1 fruit fly cellular context compared by ENCODE assay signal in genomic region chr3R:26566816-26567215, dm6.
TF ChIP-seq lines count a peak whose summit lies in the region.

No protein-coding gene starts in this region.

TF ChIP-seq in whole organism, embryonic, 481 proteins besides CTCF, POLR2A, EP300 and RAD21 (continued from another document and continues in another):
- TF ChIP-seq CG11695 (GFP tag; IDR thresholded peaks at IDR 0.05; lab: Robert Waterston, UW), result peak; percentile 49; the same call in 2 of the 3 replicates
- no peak for TF ChIP-seq sim (GFP tag; IDR thresholded peaks at IDR 0.05; lab: Robert Waterston, UW)
- TF ChIP-seq CG10543 (GFP tag; optimal IDR thresholded peaks at IDR 0.05; lab: Kevin White, UChicago), result no peak
- no peak for TF ChIP-seq CG4820 (GFP tag; optimal IDR thresholded peaks at IDR 0.05; lab: Kevin White, UChicago)
- TF ChIP-seq corto (GFP tag; optimal IDR thresholded peaks at IDR 0.05; lab: Kevin White, UChicago), result no peak
- no peak for TF ChIP-seq CG4360 (GFP tag; IDR thresholded peaks at IDR 0.05; lab: Robert Waterston, UW)
- no peak for TF ChIP-seq croc (GFP tag; conservative IDR thresholded peaks at IDR 0.05; lab: Robert Waterston, UW)
- TF ChIP-seq cg (GFP tag; optimal IDR thresholded peaks at IDR 0.05; lab: Kevin White, UChicago), result no peak
- TF ChIP-seq Hmr (GFP tag; optimal IDR thresholded peaks at IDR 0.05; lab: Kevin White, UChicago), result peak; percentile 75
- TF ChIP-seq Pdp1 (GFP tag; optimal IDR thresholded peaks at IDR 0.05; lab: Kevin White, UChicago), result peak; percentile 6 to 15
- TF ChIP-seq pnt (GFP tag; optimal IDR thresholded peaks at IDR 0.05; lab: Kevin White, UChicago), result no peak
- no peak for TF ChIP-seq CG6765 (GFP tag; optimal IDR thresholded peaks at IDR 0.05; lab: Kevin White, UChicago)
- no peak for TF ChIP-seq fd3F (GFP tag; optimal IDR thresholded peaks at IDR 0.05; lab: Kevin White, UChicago)
- no peak for TF ChIP-seq CG1792 (GFP tag; optimal IDR thresholded peaks at IDR 0.05; lab: Kevin White, UChicago)
- TF ChIP-seq Max (GFP tag; optimal IDR thresholded peaks at IDR 0.05; lab: Kevin White, UChicago), result no peak
- no peak for TF ChIP-seq CG17361 (GFP tag; IDR thresholded peaks at IDR 0.05; lab: Robert Waterston, UW)
- peak; percentile 28; the same call in 1 of the 2 replicates for TF ChIP-seq lmd (GFP tag; IDR thresholded peaks at IDR 0.05; lab: Robert Waterston, UW)
- TF ChIP-seq BtbVII (GFP tag; optimal IDR thresholded peaks at IDR 0.05; lab: Kevin White, UChicago), result no peak
- no peak for TF ChIP-seq slou (GFP tag; optimal IDR thresholded peaks at IDR 0.05; lab: Kevin White, UChicago)
- peak; percentile 100 for TF ChIP-seq sd (tag; optimal IDR thresholded peaks at IDR 0.05; lab: Kevin White, UChicago)
- peak; percentile 58 for TF ChIP-seq CG3163 (GFP tag; optimal IDR thresholded peaks at IDR 0.05; lab: Kevin White, UChicago)
- no peak for TF ChIP-seq pfk (GFP tag; optimal IDR thresholded peaks at IDR 0.05; lab: Kevin White, UChicago)
- TF ChIP-seq CG15011 (GFP tag; optimal IDR thresholded peaks at IDR 0.05; lab: Kevin White, UChicago), result no peak
- no peak for TF ChIP-seq Hr3 (GFP tag; optimal IDR thresholded peaks at IDR 0.05; lab: Kevin White, UChicago)
- no peak for TF ChIP-seq Fer2 (tag; optimal IDR thresholded peaks at IDR 0.05; lab: Kevin White, UChicago)
- TF ChIP-seq cad (GFP tag; optimal IDR thresholded peaks at IDR 0.05; lab: Kevin White, UChicago), result no peak
- no peak for TF ChIP-seq nerfin-1 (tag; optimal IDR thresholded peaks at IDR 0.05; lab: Kevin White, UChicago)
- no peak for TF ChIP-seq CG9437 (GFP tag; optimal IDR thresholded peaks at IDR 0.05; lab: Kevin White, UChicago)
- TF ChIP-seq phol (tag; optimal IDR thresholded peaks at IDR 0.05; lab: Kevin White, UChicago), result peak; percentile 18
- TF ChIP-seq kni (GFP tag; optimal IDR thresholded peaks at IDR 0.05; lab: Kevin White, UChicago), result no peak
- no peak for TF ChIP-seq so (GFP tag; IDR thresholded peaks at IDR 0.05; lab: Robert Waterston, UW)
- TF ChIP-seq CG2202 (tag; optimal IDR thresholded peaks at IDR 0.05; lab: Kevin White, UChicago), result no peak
- TF ChIP-seq CG8089 (GFP tag; optimal IDR thresholded peaks at IDR 0.05; lab: Kevin White, UChicago), result peak; percentile 19
- no peak for TF ChIP-seq esg (GFP tag; conservative IDR thresholded peaks at IDR 0.05; lab: Robert Waterston, UW)
- peak; percentile 52 for TF ChIP-seq Dek (tag; optimal IDR thresholded peaks at IDR 0.05; lab: Kevin White, UChicago)
- TF ChIP-seq Dbx (GFP tag; IDR thresholded peaks at IDR 0.05; lab: Robert Waterston, UW), result peak; percentile 60; the same call in 1 of the 3 replicates
- peak; percentile 36 for TF ChIP-seq shn (GFP tag; optimal IDR thresholded peaks at IDR 0.05; lab: Kevin White, UChicago)
- peak; percentile 55; the same call in 1 of the 4 replicates for TF ChIP-seq Gug (GFP tag; IDR thresholded peaks at IDR 0.05; lab: Robert Waterston, UW)
- TF ChIP-seq pita (GFP tag; optimal IDR thresholded peaks at IDR 0.05; lab: Kevin White, UChicago), result peak; percentile 96
- no peak for TF ChIP-seq MTF-1 (GFP tag; optimal IDR thresholded peaks at IDR 0.05; lab: Kevin White, UChicago; ENCODE audit: borderline replicate concordance)
- no peak for TF ChIP-seq Elba2 (GFP tag; optimal IDR thresholded peaks at IDR 0.05; lab: Kevin White, UChicago)
- TF ChIP-seq CG17568 (GFP tag; optimal IDR thresholded peaks at IDR 0.05; lab: Kevin White, UChicago), result no peak
- TF ChIP-seq CG12769 (tag; optimal IDR thresholded peaks at IDR 0.05; lab: Kevin White, UChicago), result peak; percentile 63
- no peak for TF ChIP-seq hb (GFP tag; IDR thresholded peaks at IDR 0.05; lab: Robert Waterston, UW; ENCODE audit: partially characterized antibody)
- no peak for TF ChIP-seq cwo (GFP tag; optimal IDR thresholded peaks at IDR 0.05; lab: Kevin White, UChicago)
- peak; percentile 0 for TF ChIP-seq CG15269 (tag; optimal IDR thresholded peaks at IDR 0.05; lab: Kevin White, UChicago)
- no peak for TF ChIP-seq danr (GFP tag; IDR thresholded peaks at IDR 0.05; lab: Robert Waterston, UW)
- TF ChIP-seq CG3726 (GFP tag; IDR thresholded peaks at IDR 0.05; lab: Robert Waterston, UW), result peak; percentile 56; the same call in 1 of the 3 replicates
- TF ChIP-seq CG5953 (GFP tag; IDR thresholded peaks at IDR 0.05; lab: Robert Waterston, UW), result peak; percentile 35; the same call in 1 of the 2 replicates
- TF ChIP-seq NC2α (GFP tag; optimal IDR thresholded peaks at IDR 0.05; lab: Kevin White, UChicago), result no peak
- peak; percentile 31 for TF ChIP-seq kay (GFP tag; optimal IDR thresholded peaks at IDR 0.05; lab: Kevin White, UChicago)
- peak; percentile 12 for TF ChIP-seq mam (GFP tag; optimal IDR thresholded peaks at IDR 0.05; lab: Kevin White, UChicago)
- no peak for TF ChIP-seq ham (GFP tag; IDR thresholded peaks at IDR 0.05; lab: Robert Waterston, UW)
- peak; percentile 17 for TF ChIP-seq ash1 (GFP tag; optimal IDR thresholded peaks at IDR 0.05; lab: Kevin White, UChicago)
- no peak for TF ChIP-seq E2f2 (GFP tag; IDR thresholded peaks at IDR 0.05; lab: Robert Waterston, UW)
- no peak for TF ChIP-seq sna (GFP tag; IDR thresholded peaks at IDR 0.05; lab: Robert Waterston, UW; ENCODE audit: partially characterized antibody)
- TF ChIP-seq CG2116 (GFP tag; optimal IDR thresholded peaks at IDR 0.05; lab: Kevin White, UChicago), result peak; percentile 37
- TF ChIP-seq Optix (GFP tag; IDR thresholded peaks at IDR 0.05; lab: Robert Waterston, UW), result no peak
- TF ChIP-seq CG9727 (GFP tag; optimal IDR thresholded peaks at IDR 0.05; lab: Kevin White, UChicago), result no peak
- TF ChIP-seq Nf-YC (tag; optimal IDR thresholded peaks at IDR 0.05; lab: Kevin White, UChicago), result no peak
- peak; percentile 52 for TF ChIP-seq NFAT (GFP tag; IDR thresholded peaks at IDR 0.05; lab: Robert Waterston, UW)
- TF ChIP-seq Asciz (GFP tag; optimal IDR thresholded peaks at IDR 0.05; lab: Kevin White, UChicago), result no peak
- no peak for TF ChIP-seq CG7786 (GFP tag; optimal IDR thresholded peaks at IDR 0.05; lab: Kevin White, UChicago)
- no peak for TF ChIP-seq org-1 (GFP tag; optimal IDR thresholded peaks at IDR 0.05; lab: Kevin White, UChicago)
- TF ChIP-seq CG2712 (tag; optimal IDR thresholded peaks at IDR 0.05; lab: Kevin White, UChicago), result peak; percentile 36
- no peak for TF ChIP-seq fd102C (GFP tag; optimal IDR thresholded peaks at IDR 0.05; lab: Kevin White, UChicago)
- TF ChIP-seq klu (GFP tag; IDR thresholded peaks at IDR 0.05; lab: Robert Waterston, UW), result peak; percentile 70
- no peak for TF ChIP-seq CG10431 (GFP tag; optimal IDR thresholded peaks at IDR 0.05; lab: Kevin White, UChicago)
- TF ChIP-seq Hey (tag; optimal IDR thresholded peaks at IDR 0.05; lab: Kevin White, UChicago), result no peak
- TF ChIP-seq CG8281 (tag; optimal IDR thresholded peaks at IDR 0.05; lab: Kevin White, UChicago), result no peak
- TF ChIP-seq CG2678 (tag; optimal IDR thresholded peaks at IDR 0.05; lab: Kevin White, UChicago), result peak; percentile 22
- TF ChIP-seq Lhr (GFP tag; optimal IDR thresholded peaks at IDR 0.05; lab: Kevin White, UChicago), result peak; percentile 58
- no peak for TF ChIP-seq Nf-YA (GFP tag; IDR thresholded peaks at IDR 0.05; lab: Robert Waterston, UW)
- TF ChIP-seq CG31365 (tag; optimal IDR thresholded peaks at IDR 0.05; lab: Kevin White, UChicago), result peak; percentile 32
- TF ChIP-seq CG7745 (tag; optimal IDR thresholded peaks at IDR 0.05; lab: Kevin White, UChicago), result no peak
- 0 out of 2 replicates have a peak, but pooled peaks have one; percentile 30 for TF ChIP-seq unc-4 (GFP tag; IDR thresholded peaks at IDR 0.05; lab: Robert Waterston, UW; ENCODE audit: partially characterized antibody)
- no peak for TF ChIP-seq emc (GFP tag; optimal IDR thresholded peaks at IDR 0.05; lab: Kevin White, UChicago)
- TF ChIP-seq gfzf (GFP tag; optimal IDR thresholded peaks at IDR 0.05; lab: Kevin White, UChicago), result peak; percentile 52
- peak; percentile 82 for TF ChIP-seq Ets65A (GFP tag; lab: Kevin White, UChicago)
- no peak for TF ChIP-seq Mes4 (GFP tag; optimal IDR thresholded peaks at IDR 0.05; lab: Kevin White, UChicago)
- TF ChIP-seq Vsx1 (GFP tag; optimal IDR thresholded peaks at IDR 0.05; lab: Kevin White, UChicago), result no peak
- TF ChIP-seq zfh2 (GFP tag; optimal IDR thresholded peaks at IDR 0.05; lab: Kevin White, UChicago), result no peak
- no peak for TF ChIP-seq Ssrp (tag; optimal IDR thresholded peaks at IDR 0.05; lab: Kevin White, UChicago)
- no peak for TF ChIP-seq btn (GFP tag; optimal IDR thresholded peaks at IDR 0.05; lab: Kevin White, UChicago)
- peak; percentile 82 for TF ChIP-seq CG42726 (GFP tag; IDR thresholded peaks at IDR 0.05; lab: Robert Waterston, UW; ENCODE audit: partially characterized antibody)
- peak; percentile 65 for TF ChIP-seq CG8290 (GFP tag; optimal IDR thresholded peaks at IDR 0.05; lab: Kevin White, UChicago)
- peak in 1 of 2 experiments; percentile 85 for TF ChIP-seq CG8290 (tag; optimal IDR thresholded peaks at IDR 0.05; lab: Kevin White, UChicago)
- no peak for TF ChIP-seq odd (GFP tag; optimal IDR thresholded peaks at IDR 0.05; lab: Kevin White, UChicago)
- TF ChIP-seq CG9797 (GFP tag; optimal IDR thresholded peaks at IDR 0.05; lab: Kevin White, UChicago), result no peak
- TF ChIP-seq Poxn (GFP tag; IDR thresholded peaks at IDR 0.05; lab: Robert Waterston, UW), result no peak
- TF ChIP-seq CG32767 (GFP tag; IDR thresholded peaks at IDR 0.05; lab: Robert Waterston, UW), result no peak
- no peak for TF ChIP-seq PHDP (tag; optimal IDR thresholded peaks at IDR 0.05; lab: Kevin White, UChicago)
- peak; percentile 11 for TF ChIP-seq abd-A (tag; optimal IDR thresholded peaks at IDR 0.05; lab: Kevin White, UChicago)
- TF ChIP-seq Dref (GFP tag; IDR thresholded peaks at IDR 0.05; lab: Robert Waterston, UW), result 0 out of 2 replicates have a peak, but pooled peaks have one; percentile 33
- TF ChIP-seq CG10209 (GFP tag; optimal IDR thresholded peaks at IDR 0.05; lab: Kevin White, UChicago), result peak; percentile 9
- TF ChIP-seq E2f1 (GFP tag; IDR thresholded peaks at IDR 0.05; lab: Robert Waterston, UW), result no peak
- no peak for TF ChIP-seq gcm (GFP tag; optimal IDR thresholded peaks at IDR 0.05; lab: Kevin White, UChicago)
- TF ChIP-seq CG14050 (GFP tag; IDR thresholded peaks at IDR 0.05; lab: Robert Waterston, UW), result 0 out of 3 replicates have a peak, but pooled peaks have one; percentile 19
- no peak for TF ChIP-seq ase (GFP tag; IDR thresholded peaks at IDR 0.05; lab: Robert Waterston, UW)
- TF ChIP-seq ATbp (GFP tag; optimal IDR thresholded peaks at IDR 0.05; lab: Kevin White, UChicago), result no peak
- no peak for TF ChIP-seq ab (GFP tag; optimal IDR thresholded peaks at IDR 0.05; lab: Kevin White, UChicago)
- peak; percentile 31 for TF ChIP-seq Fer3 (tag; optimal IDR thresholded peaks at IDR 0.05; lab: Kevin White, UChicago)
- TF ChIP-seq Myb (GFP tag; optimal IDR thresholded peaks at IDR 0.05; lab: Kevin White, UChicago), result peak; percentile 33
- TF ChIP-seq CG17385 (GFP tag; optimal IDR thresholded peaks at IDR 0.05; lab: Kevin White, UChicago), result no peak
- TF ChIP-seq Atf3 (GFP tag; optimal IDR thresholded peaks at IDR 0.05; lab: Kevin White, UChicago), result no peak
- no peak for TF ChIP-seq CG34224 (GFP tag; IDR thresholded peaks at IDR 0.05; lab: Robert Waterston, UW; ENCODE audit: partially characterized antibody)
- TF ChIP-seq CG10274 (GFP tag; optimal IDR thresholded peaks at IDR 0.05; lab: Kevin White, UChicago), result no peak
- TF ChIP-seq sima (GFP tag; optimal IDR thresholded peaks at IDR 0.05; lab: Kevin White, UChicago), result no peak
- TF ChIP-seq CG18619 (GFP tag; optimal IDR thresholded peaks at IDR 0.05; lab: Kevin White, UChicago), result no peak
- no peak for TF ChIP-seq CG3065 (GFP tag; optimal IDR thresholded peaks at IDR 0.05; lab: Kevin White, UChicago)
- TF ChIP-seq CG9876 (GFP tag; optimal IDR thresholded peaks at IDR 0.05; lab: Kevin White, UChicago), result peak; percentile 47
- peak; percentile 8 for TF ChIP-seq CG7556 (GFP tag; optimal IDR thresholded peaks at IDR 0.05; lab: Kevin White, UChicago)
- TF ChIP-seq ttk (GFP tag; IDR thresholded peaks at IDR 0.05; lab: Robert Waterston, UW), result peak; percentile 29; the same call in 1 of the 2 replicates
- TF ChIP-seq gt (GFP tag; IDR thresholded peaks at IDR 0.05; lab: Robert Waterston, UW), result no peak
- no peak for TF ChIP-seq CG8478 (optimal IDR thresholded peaks at IDR 0.05; lab: Kevin White, UChicago)
- peak; percentile 20 for TF ChIP-seq CG9609 (GFP tag; optimal IDR thresholded peaks at IDR 0.05; lab: Kevin White, UChicago)
- TF ChIP-seq CG8765 (GFP tag; IDR thresholded peaks at IDR 0.05; lab: Robert Waterston, UW), result no peak
- no peak for TF ChIP-seq HLHmδ (GFP tag; optimal IDR thresholded peaks at IDR 0.05; lab: Kevin White, UChicago)
- TF ChIP-seq CG18011 (GFP tag; optimal IDR thresholded peaks at IDR 0.05; lab: Kevin White, UChicago), result peak; percentile 87
- no peak for TF ChIP-seq toy (GFP tag; IDR thresholded peaks at IDR 0.05; lab: Robert Waterston, UW)
- TF ChIP-seq HmgD (GFP tag; optimal IDR thresholded peaks at IDR 0.05; lab: Kevin White, UChicago), result peak; percentile 77
- TF ChIP-seq CG43689 (GFP tag; IDR thresholded peaks at IDR 0.05; lab: Robert Waterston, UW), result no peak
- TF ChIP-seq br (optimal IDR thresholded peaks at IDR 0.05; lab: Kevin White, UChicago), result no peak
- no peak for TF ChIP-seq Meics (GFP tag; optimal IDR thresholded peaks at IDR 0.05; lab: Kevin White, UChicago)
- TF ChIP-seq CG3995 (GFP tag; optimal IDR thresholded peaks at IDR 0.05; lab: Kevin White, UChicago), result no peak
- TF ChIP-seq Hsf (GFP tag; optimal IDR thresholded peaks at IDR 0.05; lab: Kevin White, UChicago), result peak; percentile 25
- TF ChIP-seq pb (GFP tag; optimal IDR thresholded peaks at IDR 0.05; lab: Kevin White, UChicago), result peak; percentile 1
- TF ChIP-seq vfl (GFP tag; optimal IDR thresholded peaks at IDR 0.05; lab: Kevin White, UChicago), result peak; percentile 25
- TF ChIP-seq twi (tag; optimal IDR thresholded peaks at IDR 0.05; lab: Kevin White, UChicago), result no peak
- peak; percentile 54 for TF ChIP-seq CG13287 (GFP tag; IDR thresholded peaks at IDR 0.05; lab: Robert Waterston, UW; ENCODE audit: partially characterized antibody)
- peak; percentile 6 for TF ChIP-seq CG10979 (tag; optimal IDR thresholded peaks at IDR 0.05; lab: Kevin White, UChicago)
- TF ChIP-seq D19A (tag; optimal IDR thresholded peaks at IDR 0.05; lab: Kevin White, UChicago), result no peak
- TF ChIP-seq run (tag; optimal IDR thresholded peaks at IDR 0.05; lab: Kevin White, UChicago), result no peak
- peak; percentile 45 for TF ChIP-seq Fer1 (GFP tag; optimal IDR thresholded peaks at IDR 0.05; lab: Kevin White, UChicago)
- TF ChIP-seq lab (GFP tag; optimal IDR thresholded peaks at IDR 0.05; lab: Kevin White, UChicago), result peak; percentile 39
- no peak for TF ChIP-seq Eip74EF (GFP tag; optimal IDR thresholded peaks at IDR 0.05; lab: Kevin White, UChicago)
